Worm (Caenorhabditis elegans) whole organism, L2 larva: Measurements from ENCODE around the gene cest-10.
A peak's percentile ranks its signal among the peaks of the same experiment; 100 is the strongest.

Source experiments
- C34F6.9 ChIP-seq: fragments of 150-350 bp; optimal IDR thresholded peaks from 2 replicates; lab custom pipeline; 2014; ENCODE audit warnings: missing biosample characterization, missing genetic modification characterization
- F13H6.1 ChIP-seq: sonication (generic microtip); optimal IDR thresholded peaks from 2 replicates; lab custom pipeline; 2016; ENCODE audit warnings: missing genetic modification characterization, missing compliant biosample characterization
- R02D3.7 ChIP-seq: fragments of 150-350 bp; optimal IDR thresholded peaks from 2 replicates; lab custom pipeline; 2014; ENCODE audit warnings: missing biosample characterization, missing genetic modification characterization
- Y55F3AM.14 ChIP-seq: fragments of 200-800 bp; sonication (Bioruptor generic); optimal IDR thresholded peaks from 2 replicates; lab custom pipeline; 2018; ENCODE audit warnings: mild to moderate bottlenecking, missing genetic modification characterization, missing compliant biosample characterization
- ZK546.5 ChIP-seq: sonication (generic microtip); optimal IDR thresholded peaks from 2 replicates; lab custom pipeline; 2017; ENCODE audit warnings: missing biosample characterization, missing genetic modification characterization
- alr-1 ChIP-seq: fragments of 150-350 bp; optimal IDR thresholded peaks from 2 replicates; lab custom pipeline; 2014; ENCODE audit warnings: missing biosample characterization, missing genetic modification characterization
- ama-1 ChIP-seq: fragments of 150-350 bp; optimal IDR thresholded peaks from 2 replicates; lab custom pipeline; 2018; ENCODE audit warnings: inconsistent platforms
- blmp-1 ChIP-seq: sonication (generic microtip); optimal IDR thresholded peaks from 2 replicates; lab custom pipeline; 2017; ENCODE audit warnings: missing genetic modification characterization, mild to moderate bottlenecking, missing compliant biosample characterization, antibody characterized with exemption, moderate library complexity; ENCODE audit not compliant: insufficient read depth
- ceh-16 ChIP-seq: fragments of 150-350 bp; optimal IDR thresholded peaks from 2 replicates; lab custom pipeline; 2014; ENCODE audit warnings: missing biosample characterization, missing genetic modification characterization
- crh-2 ChIP-seq: sonication (generic microtip); optimal IDR thresholded peaks from 2 replicates; lab custom pipeline; 2017; ENCODE audit warnings: missing biosample characterization, missing genetic modification characterization
- dmd-4 ChIP-seq: sonication (generic microtip); optimal IDR thresholded peaks from 2 replicates; lab custom pipeline; 2017; ENCODE audit warnings: missing biosample characterization, missing genetic modification characterization
- egl-27 ChIP-seq: sonication (generic microtip); optimal IDR thresholded peaks from 3 replicates; lab custom pipeline; 2017; ENCODE audit warnings: missing biosample characterization, missing genetic modification reagents, missing genetic modification characterization
- fos-1 ChIP-seq: fragments of 150-350 bp; optimal IDR thresholded peaks from 2 replicates; lab custom pipeline; 2014; ENCODE audit warnings: missing biosample characterization, missing genetic modification characterization
- gmeb-1 ChIP-seq: fragments of 150-350 bp; optimal IDR thresholded peaks from 2 replicates; lab custom pipeline; 2014; ENCODE audit warnings: missing biosample characterization, missing genetic modification characterization
- lin-13 ChIP-seq: fragments of 150-350 bp; optimal IDR thresholded peaks from 2 replicates; lab custom pipeline; 2014; ENCODE audit warnings: missing biosample characterization, missing genetic modification reagents, missing genetic modification characterization
- lsy-2 ChIP-seq, 2 experiments: fragments of 150-350 bp in 1 of 2; sonication (generic microtip) in 1 of 2; optimal IDR thresholded peaks; 2 replicates each; lab custom pipeline; 2014 to 2017; ENCODE audit warnings: missing biosample characterization in 2 of 2, missing genetic modification characterization in 2 of 2
- mdl-1 ChIP-seq, 2 experiments: fragments of 150-350 bp in 1 of 2; sonication (generic microtip) in 1 of 2; optimal IDR thresholded peaks; 2 replicates each; lab custom pipeline; 2017; ENCODE audit warnings: missing biosample characterization in 2 of 2, missing genetic modification characterization in 2 of 2
- nhr-12 ChIP-seq: fragments of 150-350 bp; optimal IDR thresholded peaks from 2 replicates; lab custom pipeline; 2014; ENCODE audit warnings: missing biosample characterization, missing genetic modification characterization
- nhr-129 ChIP-seq: fragments of 150-350 bp; optimal IDR thresholded peaks from 2 replicates; lab custom pipeline; 2014; ENCODE audit warnings: missing biosample characterization, missing genetic modification characterization
- nhr-21 ChIP-seq: fragments of 150-350 bp; optimal IDR thresholded peaks from 2 replicates; lab custom pipeline; 2014; ENCODE audit warnings: missing biosample characterization, missing genetic modification characterization
- nhr-237 ChIP-seq: fragments of 150-350 bp; optimal IDR thresholded peaks from 2 replicates; lab custom pipeline; 2014; ENCODE audit warnings: missing biosample characterization, missing genetic modification characterization
- nhr-25 ChIP-seq: fragments of 150-350 bp; sonication (generic microtip); optimal IDR thresholded peaks from 3 replicates; lab custom pipeline; 2014; ENCODE audit warnings: missing biosample characterization, missing genetic modification characterization
- peb-1 ChIP-seq: fragments of 150-350 bp; optimal IDR thresholded peaks from 2 replicates; lab custom pipeline; 2014; ENCODE audit warnings: missing biosample characterization, missing genetic modification characterization
- sem-4 ChIP-seq: fragments of 150-350 bp; optimal IDR thresholded peaks from 2 replicates; lab custom pipeline; 2014; ENCODE audit warnings: missing biosample characterization, missing genetic modification reagents, missing genetic modification characterization
- skn-1 ChIP-seq: sonication (generic microtip); optimal IDR thresholded peaks from 2 replicates; lab custom pipeline; 2017; ENCODE audit warnings: missing biosample characterization, missing genetic modification characterization
- sma-3 ChIP-seq: sonication (generic microtip); optimal IDR thresholded peaks from 2 replicates; lab custom pipeline; 2016; ENCODE audit warnings: missing genetic modification reagents, missing genetic modification characterization, missing compliant biosample characterization
- sma-9 ChIP-seq, 2 experiments: fragments of 150-350 bp in 1 of 2; sonication (generic microtip) in 1 of 2; optimal IDR thresholded peaks; 2 replicates each; lab custom pipeline; 2014 to 2016; ENCODE audit warnings: missing genetic modification characterization in 2 of 2, mild to moderate bottlenecking in 1 of 2, missing biosample characterization in 1 of 2, missing compliant biosample characterization in 1 of 2, missing genetic modification reagents in 1 of 2, moderate library complexity in 1 of 2
- snpc-4 ChIP-seq: fragments of 150-350 bp; optimal IDR thresholded peaks from 2 replicates; lab custom pipeline; 2014; ENCODE audit warnings: missing biosample characterization, missing genetic modification characterization
- unc-39 ChIP-seq: fragments of 150-350 bp; optimal IDR thresholded peaks from 2 replicates; lab custom pipeline; 2014; ENCODE audit warnings: missing biosample characterization, missing genetic modification characterization
- unc-55 ChIP-seq: fragments of 150-350 bp; sonication (generic microtip); optimal IDR thresholded peaks from 3 replicates; lab custom pipeline; 2014; ENCODE audit warnings: missing biosample characterization, missing genetic modification reagents, missing genetic modification characterization
- ztf-11 ChIP-seq: sonication (generic microtip); optimal IDR thresholded peaks from 2 replicates; lab custom pipeline; 2017; ENCODE audit warnings: missing biosample characterization, missing genetic modification characterization
- ztf-4 ChIP-seq: fragments of 150-350 bp; optimal IDR thresholded peaks from 2 replicates; lab custom pipeline; 2014; ENCODE audit warnings: missing biosample characterization, missing genetic modification characterization

The cest-10 gene

DNA sequence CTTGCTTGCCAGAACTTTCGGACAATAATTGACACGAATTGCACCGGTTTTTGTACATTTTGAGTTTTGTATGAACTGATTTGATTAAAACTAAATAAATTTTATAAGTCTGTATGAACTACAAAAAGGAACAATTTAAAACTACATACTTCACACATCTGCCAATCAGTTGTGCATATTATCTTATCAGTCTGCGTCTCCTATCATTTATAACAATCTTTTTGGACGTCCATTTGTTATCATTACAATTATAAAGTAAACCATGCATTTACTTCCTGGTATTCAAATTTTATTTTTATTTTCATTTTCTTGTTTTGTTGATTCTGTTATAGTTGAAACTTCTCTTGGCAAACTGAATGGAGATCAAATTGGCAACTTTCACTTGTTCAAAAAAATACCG is at the start of gene cest-10:
cest-10 (plus strand) TSS at position 254 of the 400 bp plus-strand sequence.
- TF ChIP-seq unc-39 (tag; lab: Kevin White, UChicago) (no peak), nhr-25 (peak; percentile 40), C34F6.9 (tag; lab: Kevin White, UChicago) (no peak), mdl-1 (tag; optimal IDR thresholded peaks at IDR 0.05; lab: Kevin White, UChicago) (no peak), sma-9 (GFP tag; optimal IDR thresholded peaks at IDR 0.05; lab: Kevin White, UChicago) (peak; percentile 29), sma-9 (tag; optimal IDR thresholded peaks at IDR 0.05; lab: Kevin White, UChicago) (no peak), blmp-1 (tag; lab: Kevin White, UChicago) (peak; percentile 9), fos-1 (tag; lab: Kevin White, UChicago) (peak; percentile 65)

DNA sequence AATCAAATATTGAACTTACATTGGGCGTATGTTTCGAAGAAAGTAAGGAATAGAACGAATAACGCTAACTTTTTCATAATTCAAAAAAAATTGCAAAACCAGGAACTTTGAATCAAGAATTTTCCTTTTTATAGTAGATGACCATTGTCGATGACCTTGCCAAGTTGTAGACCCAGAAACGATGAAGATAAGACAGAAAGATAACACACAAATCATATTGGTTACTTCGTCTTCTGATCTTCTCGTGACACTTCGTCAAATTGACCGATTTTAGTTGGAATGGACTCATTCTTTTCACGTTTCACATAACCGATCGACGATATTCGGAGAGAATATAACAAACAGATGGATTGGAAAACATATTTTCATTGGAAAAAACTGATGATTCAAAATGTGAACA is 48.6 kb upstream of the cest-10 start, which contains the start of gene grsp-3:
grsp-3 (minus strand) TSS at position 149 of the 400 bp plus-strand sequence.
- TF ChIP-seq lsy-2 (tag; optimal IDR thresholded peaks at IDR 0.05; lab: Kevin White, UChicago) (peak in 1 of 2 experiments; percentile 23), nhr-129 (tag; lab: Kevin White, UChicago) (peak; percentile 37), blmp-1 (tag; lab: Kevin White, UChicago) (peak; percentile 43), nhr-25 (peak; percentile 72), sma-3 (peak; percentile 74), nhr-21 (tag; lab: Kevin White, UChicago) (peak; percentile 53), skn-1 (tag; lab: Kevin White, UChicago) (no peak), sma-9 (GFP tag; optimal IDR thresholded peaks at IDR 0.05; lab: Kevin White, UChicago) (peak; percentile 44), sma-9 (tag; optimal IDR thresholded peaks at IDR 0.05; lab: Kevin White, UChicago) (no peak), fos-1 (tag; lab: Kevin White, UChicago) (no peak), dmd-4 (tag; lab: Kevin White, UChicago) (no peak), unc-39 (tag; lab: Kevin White, UChicago) (no peak), ZK546.5 (no peak)

DNA sequence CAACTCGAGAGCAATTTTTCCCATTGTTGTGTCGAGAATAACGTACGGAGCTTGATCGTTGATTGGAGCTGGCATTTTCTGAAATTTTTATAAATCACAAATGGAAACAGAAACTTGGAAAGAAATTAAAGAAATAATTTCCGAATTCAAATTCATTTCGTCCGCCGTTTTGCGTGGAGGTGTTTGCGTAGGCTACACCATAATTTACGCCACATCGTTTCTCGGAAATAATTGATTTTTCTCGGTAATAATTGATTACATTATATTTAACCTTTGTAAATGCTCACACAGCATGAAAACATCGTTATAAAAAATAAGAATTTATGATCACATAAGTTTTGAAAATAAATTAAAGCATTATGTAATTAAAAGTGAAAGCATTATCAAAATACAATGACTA is 47.2 kb upstream of the cest-10 start, which contains the start of gene cyn-12:
cyn-12 (minus strand) TSS at position 78 of the 400 bp plus-strand sequence.
- TF ChIP-seq unc-39 (tag; lab: Kevin White, UChicago) (no peak), mdl-1 (tag; optimal IDR thresholded peaks at IDR 0.05; lab: Kevin White, UChicago) (no peak), sem-4 (tag; lab: Kevin White, UChicago) (no peak), alr-1 (tag; lab: Kevin White, UChicago) (no peak), lsy-2 (tag; optimal IDR thresholded peaks at IDR 0.05; lab: Kevin White, UChicago) (peak in 1 of 2 experiments; percentile 52), ztf-4 (tag; lab: Kevin White, UChicago) (no peak), sma-9 (GFP tag; optimal IDR thresholded peaks at IDR 0.05; lab: Kevin White, UChicago) (no peak), sma-9 (tag; optimal IDR thresholded peaks at IDR 0.05; lab: Kevin White, UChicago) (no peak), nhr-12 (tag; lab: Kevin White, UChicago) (no peak), gmeb-1 (peak; percentile 9), ceh-16 (tag; lab: Kevin White, UChicago) (no peak), ZK546.5 (no peak), egl-27 (tag; lab: Kevin White, UChicago) (no peak), F13H6.1 (tag; lab: Kevin White, UChicago) (no peak), sma-3 (peak; percentile 37), C34F6.9 (tag; lab: Kevin White, UChicago) (peak; percentile 33), snpc-4 (no peak)
- TF ChIP-seq, all 48 proteins: peak for 4

DNA sequence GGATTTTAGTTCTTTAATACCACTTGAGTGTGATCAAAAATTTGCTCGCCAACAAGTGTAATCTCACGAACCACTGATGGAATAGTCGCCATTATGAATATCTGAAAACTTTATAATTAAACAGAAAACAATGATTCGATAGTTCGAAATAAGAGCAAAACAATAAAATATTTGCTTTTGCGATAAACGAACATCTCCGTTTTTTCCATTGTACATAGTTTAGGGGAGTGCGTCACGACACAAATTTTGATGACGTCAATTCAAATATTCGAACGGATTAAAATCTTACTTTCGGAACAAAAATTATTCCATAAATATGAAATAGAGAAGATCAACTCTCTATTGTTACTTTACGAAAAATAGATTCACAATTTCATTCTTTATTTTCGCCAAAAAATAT is 46.4 kb upstream of the cest-10 start, which contains the start of gene mutd-1:
mutd-1 (minus strand) TSS at position 101 of the 400 bp plus-strand sequence.
- TF ChIP-seq ztf-11 (tag; lab: Kevin White, UChicago) (no peak), sma-3 (no peak), ama-1 (lab: Kevin White, UChicago) (no peak)

DNA sequence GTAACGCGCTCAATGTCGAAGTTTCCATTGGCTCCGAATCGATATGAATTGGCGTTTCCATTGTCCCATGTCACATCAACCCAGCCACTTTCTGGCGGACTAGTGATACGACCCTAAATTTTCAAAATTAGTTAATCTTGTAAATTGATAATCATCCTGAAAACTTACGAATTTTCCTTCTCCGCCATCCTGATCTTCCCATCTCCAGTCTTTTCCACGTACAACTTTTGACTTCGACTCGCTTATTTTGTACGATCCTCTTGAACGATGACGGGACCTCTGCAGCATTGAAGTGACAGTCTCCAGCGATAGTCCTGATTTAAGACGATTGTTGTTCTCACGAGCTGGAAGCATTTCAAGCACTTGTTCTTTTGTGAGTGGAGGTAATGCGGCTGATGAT is 41.2 kb upstream of the cest-10 start:
- TF ChIP-seq ZK546.5 (no peak), lin-13 (no peak), nhr-237 (tag; lab: Kevin White, UChicago) (no peak), sma-3 (no peak), unc-55 (GFP tag; lab: Kevin White, UChicago) (no peak), peb-1 (tag; lab: Kevin White, UChicago) (no peak), Y55F3AM.14 (GFP tag; lab: Kevin White, UChicago) (no peak), R02D3.7 (tag; lab: Kevin White, UChicago) (no peak), crh-2 (tag; lab: Kevin White, UChicago) (no peak)
- TF ChIP-seq, all 48 proteins: peak for 0
